Fruit fly (Drosophila melanogaster) whole organism, embryonic: ENCODE results near the gene Kap3.

Experiments used
- Atf6 ChIP-seq: fragments of 200-800 bp; sonication (Bioruptor generic); IDR thresholded peaks from 2 replicates; pipeline ENCODE4 v1.3.6; 2022; ENCODE audit warnings: missing biosample characterization, missing genetic modification characterization
- Bdp1 ChIP-seq: fragments of 200-800 bp; sonication (Bioruptor generic); optimal IDR thresholded peaks from 3 replicates; lab custom pipeline; 2016; ENCODE audit warnings: missing biosample characterization, missing genetic modification characterization
- Blimp-1 ChIP-seq: fragments of 200-800 bp; sonication (Bioruptor generic); optimal IDR thresholded peaks from 3 replicates; lab custom pipeline; 2018; ENCODE audit warnings: missing biosample characterization, missing genetic modification characterization, mild to moderate bottlenecking, moderate library complexity, missing genetic modification reagents
- Bteb2 ChIP-seq: fragments of 200-800 bp; sonication (Bioruptor generic); optimal IDR thresholded peaks from 2 replicates; lab custom pipeline; 2016; ENCODE audit warnings: missing biosample characterization, missing genetic modification characterization
- CG10654 ChIP-seq: fragments of 200-800 bp; sonication (Bioruptor generic); optimal IDR thresholded peaks from 2 replicates; lab custom pipeline; 2016; ENCODE audit warnings: missing biosample characterization, missing genetic modification characterization
- CG10979 ChIP-seq: fragments of 200-800 bp; sonication (Bioruptor generic); optimal IDR thresholded peaks from 2 replicates; lab custom pipeline; 2018; ENCODE audit warnings: missing biosample characterization, mild to moderate bottlenecking, missing genetic modification characterization, moderate library complexity
- CG11247 ChIP-seq: fragments of 200-800 bp; sonication (Bioruptor generic); IDR thresholded peaks from 2 replicates; pipeline ENCODE4 v1.3.6; 2022; ENCODE audit warnings: missing biosample characterization, missing genetic modification characterization
- CG11723 ChIP-seq: fragments of 200-800 bp; sonication (Bioruptor generic); optimal IDR thresholded peaks from 2 replicates; lab custom pipeline; 2017; ENCODE audit warnings: missing biosample characterization, mild to moderate bottlenecking, missing genetic modification characterization
- CG13287 ChIP-seq: fragments of 200-800 bp; sonication (Bioruptor generic); IDR thresholded peaks from 2 replicates; pipeline ENCODE4 v1.3.6; 2022; ENCODE audit warnings: missing biosample characterization, missing genetic modification characterization; ENCODE audit not compliant: partially characterized antibody
- CG14667 ChIP-seq: fragments of 200-800 bp; sonication (Bioruptor generic); IDR thresholded peaks from 2 replicates; pipeline ENCODE4 v1.3.6; 2022; ENCODE audit warnings: missing biosample characterization, missing genetic modification characterization
- CG17802 ChIP-seq: fragments of 200-800 bp; sonication (Bioruptor generic); optimal IDR thresholded peaks from 2 replicates; lab custom pipeline; 2018; ENCODE audit warnings: missing biosample characterization, mild to moderate bottlenecking, missing genetic modification characterization, moderate library complexity
- CG17829 ChIP-seq: fragments of 200-800 bp; optimal IDR thresholded peaks from 2 replicates; lab custom pipeline; 2019; ENCODE audit warnings: missing biosample characterization, mild to moderate bottlenecking, missing genetic modification characterization, moderate library complexity
- CG18262 ChIP-seq: fragments of 200-800 bp; optimal IDR thresholded peaks from 3 replicates; lab custom pipeline; 2019; ENCODE audit warnings: missing biosample characterization, mild to moderate bottlenecking, missing genetic modification characterization, moderate library complexity
- CG2116 ChIP-seq: fragments of 200-800 bp; sonication (Bioruptor generic); optimal IDR thresholded peaks from 3 replicates; lab custom pipeline; 2018; ENCODE audit warnings: missing biosample characterization, mild to moderate bottlenecking, missing genetic modification characterization
- CG3281 ChIP-seq: fragments of 200-800 bp; sonication (Bioruptor generic); optimal IDR thresholded peaks from 3 replicates; lab custom pipeline; 2017; ENCODE audit warnings: missing biosample characterization, mild to moderate bottlenecking, missing genetic modification characterization
- CG33213 ChIP-seq: fragments of 200-800 bp; sonication (Bioruptor generic); optimal IDR thresholded peaks from 3 replicates; lab custom pipeline; 2016; ENCODE audit warnings: missing biosample characterization, missing genetic modification characterization
- CG3407 ChIP-seq: fragments of 200-800 bp; sonication (Bioruptor generic); optimal IDR thresholded peaks from 2 replicates; lab custom pipeline; 2018; ENCODE audit warnings: missing biosample characterization, mild to moderate bottlenecking, missing genetic modification characterization
- CG6254 ChIP-seq: fragments of 200-800 bp; sonication (Bioruptor generic); optimal IDR thresholded peaks from 3 replicates; lab custom pipeline; 2017; ENCODE audit warnings: mild to moderate bottlenecking, missing biosample characterization, missing genetic modification reagents, missing genetic modification characterization
- CG7839 ChIP-seq: fragments of 200-800 bp; sonication (Bioruptor generic); optimal IDR thresholded peaks from 3 replicates; lab custom pipeline; 2018; ENCODE audit warnings: missing biosample characterization, mild to moderate bottlenecking, missing genetic modification characterization, moderate library complexity
- CG9609 ChIP-seq: fragments of 200-800 bp; sonication (Bioruptor generic); optimal IDR thresholded peaks from 3 replicates; lab custom pipeline; 2016; ENCODE audit warnings: missing biosample characterization, missing genetic modification characterization
- D ChIP-seq, 2 experiments: fragments of 200-800 bp in 1 of 2; fragments of >200 bp in 1 of 2; sonication (Bioruptor generic) in 1 of 2; optimal IDR thresholded peaks; 2 replicates in 1 of 2; 3 replicates in 1 of 2; lab custom pipeline; 2017; ENCODE audit warnings: mild to moderate bottlenecking in 1 of 2, missing biosample characterization in 1 of 2, missing genetic modification characterization in 1 of 2, missing genetic modification reagents in 1 of 2
- Dip2 ChIP-seq: fragments of 200-800 bp; sonication (Bioruptor generic); IDR thresholded peaks from 2 replicates; pipeline ENCODE4 v1.3.6; 2022; ENCODE audit warnings: missing biosample characterization, missing genetic modification characterization
- E2f2 ChIP-seq: fragments of 200-800 bp; sonication (Bioruptor generic); IDR thresholded peaks from 2 replicates; pipeline ENCODE4 v1.3.6; 2022; ENCODE audit warnings: missing biosample characterization, missing genetic modification characterization
- HLH3B ChIP-seq: fragments of 200-800 bp; sonication (Bioruptor generic); IDR thresholded peaks from 2 replicates; pipeline ENCODE4 v1.3.6; 2022; ENCODE audit warnings: missing biosample characterization, missing genetic modification characterization
- Hmr ChIP-seq: fragments of 200-800 bp; sonication (Bioruptor generic); optimal IDR thresholded peaks from 3 replicates; lab custom pipeline; 2017; ENCODE audit warnings: mild to moderate bottlenecking, missing biosample characterization, missing genetic modification reagents, missing genetic modification characterization
- Hr3 ChIP-seq: fragments of 200-800 bp; sonication (Bioruptor generic); optimal IDR thresholded peaks from 3 replicates; lab custom pipeline; 2016; ENCODE audit warnings: missing biosample characterization, missing genetic modification characterization
- Optix ChIP-seq: fragments of 200-800 bp; sonication (Bioruptor generic); IDR thresholded peaks from 3 replicates; pipeline ENCODE4 v1.3.6; 2022; ENCODE audit warnings: missing biosample characterization, missing genetic modification characterization
- PHDP ChIP-seq: fragments of 200-800 bp; sonication (Bioruptor generic); optimal IDR thresholded peaks from 3 replicates; lab custom pipeline; 2018; ENCODE audit warnings: missing biosample characterization, mild to moderate bottlenecking, missing genetic modification characterization, moderate library complexity
- Poxn ChIP-seq: fragments of 200-800 bp; sonication (Bioruptor generic); IDR thresholded peaks from 2 replicates; pipeline ENCODE4 v1.3.6; 2022; ENCODE audit warnings: missing biosample characterization, missing genetic modification characterization
- Six4 ChIP-seq: fragments of 200-800 bp; sonication (Bioruptor generic); optimal IDR thresholded peaks from 2 replicates; lab custom pipeline; 2016; ENCODE audit warnings: missing biosample characterization, missing genetic modification characterization
- Spps ChIP-seq: fragments of 200-800 bp; sonication (Bioruptor generic); optimal IDR thresholded peaks from 2 replicates; lab custom pipeline; 2018; ENCODE audit warnings: missing biosample characterization, mild to moderate bottlenecking, missing genetic modification characterization
- ap ChIP-seq: fragments of 200-800 bp; sonication (Bioruptor generic); IDR thresholded peaks from 2 replicates; pipeline ENCODE4 v1.3.6; 2022; ENCODE audit warnings: missing biosample characterization, missing genetic modification characterization
- chm ChIP-seq: fragments of 200-800 bp; sonication (Bioruptor generic); IDR thresholded peaks from 2 replicates; pipeline ENCODE4 v1.3.6; 2022; ENCODE audit warnings: missing biosample characterization, missing genetic modification characterization
- fd3F ChIP-seq: fragments of 200-800 bp; sonication (Bioruptor generic); optimal IDR thresholded peaks from 2 replicates; lab custom pipeline; 2018; ENCODE audit warnings: missing biosample characterization, mild to moderate bottlenecking, missing genetic modification characterization, moderate library complexity
- fd64A ChIP-seq: fragments of 200-800 bp; sonication (Bioruptor generic); optimal IDR thresholded peaks from 3 replicates; lab custom pipeline; 2018; ENCODE audit warnings: missing biosample characterization, mild to moderate bottlenecking, missing genetic modification characterization
- gsb-n ChIP-seq: fragments of 200-800 bp; sonication (Bioruptor generic); optimal IDR thresholded peaks from 3 replicates; lab custom pipeline; 2018; ENCODE audit warnings: missing biosample characterization, mild to moderate bottlenecking, missing genetic modification characterization
- ham ChIP-seq: fragments of 200-800 bp; sonication (Bioruptor generic); IDR thresholded peaks from 2 replicates; pipeline ENCODE4 v1.3.6; 2022; ENCODE audit warnings: missing biosample characterization, missing genetic modification characterization
- hth ChIP-seq: fragments of >200 bp; optimal IDR thresholded peaks from 2 replicates; lab custom pipeline; 2017; ENCODE audit warnings: inconsistent platforms
- lov ChIP-seq, 2 experiments: fragments of 200-800 bp in 1 of 2; fragments of >200 bp in 1 of 2; sonication (Bioruptor generic) in 1 of 2; IDR thresholded peaks in 1 of 2; optimal IDR thresholded peaks in 1 of 2; 2 replicates in 1 of 2; 3 replicates in 1 of 2; pipeline versions ENCODE4 v1.3.6 to Lab custom; 2017 to 2022; ENCODE audit warnings: missing biosample characterization in 1 of 2, missing genetic modification characterization in 1 of 2
- luna ChIP-seq: fragments of 200-800 bp; sonication (Bioruptor generic); optimal IDR thresholded peaks from 2 replicates; lab custom pipeline; 2016; ENCODE audit warnings: missing biosample characterization, missing genetic modification characterization
- org-1 ChIP-seq: fragments of 200-800 bp; sonication (Bioruptor generic); optimal IDR thresholded peaks from 2 replicates; lab custom pipeline; 2017; ENCODE audit warnings: missing biosample characterization, missing genetic modification characterization
- p53 ChIP-seq: fragments of 200-800 bp; sonication (Bioruptor generic); optimal IDR thresholded peaks from 2 replicates; lab custom pipeline; 2016; ENCODE audit warnings: missing biosample characterization, missing genetic modification characterization
- pnt ChIP-seq: fragments of 200-800 bp; sonication (Bioruptor generic); optimal IDR thresholded peaks from 3 replicates; lab custom pipeline; 2016; ENCODE audit warnings: missing biosample characterization, missing genetic modification characterization
- psq ChIP-seq: fragments of 200-800 bp; sonication (Bioruptor generic); optimal IDR thresholded peaks from 2 replicates; lab custom pipeline; 2017; ENCODE audit warnings: missing biosample characterization, missing genetic modification characterization
- sima ChIP-seq: fragments of 200-800 bp; sonication (Bioruptor generic); optimal IDR thresholded peaks from 2 replicates; lab custom pipeline; 2016; ENCODE audit warnings: missing biosample characterization, missing genetic modification characterization
- slou ChIP-seq: fragments of 200-800 bp; sonication (Bioruptor generic); optimal IDR thresholded peaks from 3 replicates; lab custom pipeline; 2016; ENCODE audit warnings: missing biosample characterization, missing genetic modification characterization
- vvl ChIP-seq: fragments of 200-800 bp; sonication (Bioruptor generic); IDR thresholded peaks from 2 replicates; pipeline ENCODE4 v1.3.6; 2022; ENCODE audit warnings: missing biosample characterization, missing genetic modification characterization
- wek ChIP-seq: fragments of 200-800 bp; sonication (Bioruptor generic); optimal IDR thresholded peaks from 3 replicates; lab custom pipeline; 2018; ENCODE audit warnings: missing biosample characterization, mild to moderate bottlenecking, missing genetic modification characterization, moderate library complexity
- yki ChIP-seq: fragments of >200 bp; optimal IDR thresholded peaks from 3 replicates; lab custom pipeline; 2018
- zen ChIP-seq: fragments of 200-800 bp; sonication (Bioruptor generic); optimal IDR thresholded peaks from 3 replicates; lab custom pipeline; 2018; ENCODE audit warnings: missing biosample characterization, mild to moderate bottlenecking, missing genetic modification characterization, moderate library complexity

The Kap3 gene

dm6 chrX:11326213-11326731 lies 13.6 kb downstream of the Kap3 start (continued):
- peak; percentile 34; the same call in 1 of the 2 replicates for TF ChIP-seq E2f2 (GFP tag; lab: Robert Waterston, UW)
- peak; percentile 3 for TF ChIP-seq CG17802
- peak; percentile 48 for TF ChIP-seq CG17829 (tag; lab: Kevin White, UChicago)
- peak; percentile 40 for TF ChIP-seq fd3F (GFP tag; lab: Kevin White, UChicago)
- TF ChIP-seq CG10979 (tag; lab: Kevin White, UChicago), result peak; percentile 69
- TF ChIP-seq CG7839 (tag; lab: Kevin White, UChicago), result peak; percentile 82
- peak; percentile 15 for TF ChIP-seq zen
- TF ChIP-seq yki (lab: Kevin White, UChicago), result no peak
- TF ChIP-seq CG3281, result peak; percentile 65
- peak; percentile 57 for TF ChIP-seq CG18262 (tag; lab: Kevin White, UChicago)
- peak; percentile 78 for TF ChIP-seq Blimp-1 (GFP tag; lab: Kevin White, UChicago)
- TF ChIP-seq HLH3B, result peak; percentile 70
- peak; percentile 67 for TF ChIP-seq Atf6 (GFP tag; lab: Robert Waterston, UW)
- TF ChIP-seq CG3407 (GFP tag; lab: Kevin White, UChicago), result peak; percentile 40
- peak; percentile 51 for TF ChIP-seq slou (GFP tag; lab: Kevin White, UChicago)
- peak; percentile 78 for TF ChIP-seq Hmr (GFP tag; lab: Kevin White, UChicago)
- TF ChIP-seq Poxn (GFP tag; lab: Robert Waterston, UW), result no peak
- TF ChIP-seq chm (GFP tag; lab: Robert Waterston, UW), result peak; percentile 57; the same call in 1 of the 2 replicates
- no peak for TF ChIP-seq gsb-n (tag; lab: Kevin White, UChicago)
- no peak for TF ChIP-seq lov (optimal IDR thresholded peaks at IDR 0.05; lab: Kevin White, UChicago)
- TF ChIP-seq lov (GFP tag; IDR thresholded peaks at IDR 0.05; lab: Robert Waterston, UW), result no peak
- no peak for TF ChIP-seq ham
- TF ChIP-seq wek (GFP tag; lab: Kevin White, UChicago), result peak; percentile 53
- TF ChIP-seq Optix (GFP tag; lab: Robert Waterston, UW), result 0 out of 3 replicates have a peak, but pooled peaks have one; percentile 7
- TF ChIP-seq Six4 (GFP tag; lab: Kevin White, UChicago), result peak; percentile 26
- TF ChIP-seq PHDP (tag; lab: Kevin White, UChicago), result peak; percentile 78
- TF ChIP-seq CG10654 (GFP tag; lab: Kevin White, UChicago), result peak; percentile 29
- peak; percentile 49; the same call in 1 of the 2 replicates for TF ChIP-seq vvl (GFP tag; lab: Robert Waterston, UW)
- no peak for TF ChIP-seq Dip2 (GFP tag; lab: Robert Waterston, UW)
- TF ChIP-seq CG33213 (GFP tag; lab: Kevin White, UChicago), result peak; percentile 43
- no peak for TF ChIP-seq sima
- TF ChIP-seq CG2116 (GFP tag; lab: Kevin White, UChicago), result peak; percentile 36
- peak; percentile 40; the same call in 1 of the 2 replicates for TF ChIP-seq CG14667 (GFP tag; lab: Robert Waterston, UW)
- no peak for TF ChIP-seq hth (lab: Kevin White, UChicago)
- TF ChIP-seq CG11247 (GFP tag; lab: Robert Waterston, UW), result peak; percentile 26; the same call in 1 of the 2 replicates
- peak; percentile 67 for TF ChIP-seq org-1
- TF ChIP-seq CG11723, result peak; percentile 40
- peak; percentile 8 for TF ChIP-seq Bdp1 (GFP tag; lab: Kevin White, UChicago)
- peak; percentile 35 for TF ChIP-seq Hr3 (GFP tag; lab: Kevin White, UChicago)
- TF ChIP-seq luna (GFP tag; lab: Kevin White, UChicago), result no peak
- no peak; the same call in 1 of the 2 replicates for TF ChIP-seq CG13287 (GFP tag; lab: Robert Waterston, UW)
- peak; percentile 19 for TF ChIP-seq Spps
- TF ChIP-seq D (optimal IDR thresholded peaks at IDR 0.05; lab: Kevin White, UChicago), result no peak
- peak; percentile 65 for TF ChIP-seq D (GFP tag; optimal IDR thresholded peaks at IDR 0.05; lab: Kevin White, UChicago)
- peak; percentile 60 for TF ChIP-seq CG6254
- peak; percentile 26 for TF ChIP-seq fd64A
- no peak for TF ChIP-seq p53 (GFP tag; lab: Kevin White, UChicago)
- peak; percentile 66 for TF ChIP-seq CG9609 (GFP tag; lab: Kevin White, UChicago)
- TF ChIP-seq Bteb2 (GFP tag; lab: Kevin White, UChicago), result peak; percentile 56
- TF ChIP-seq ap (GFP tag; lab: Robert Waterston, UW), result peak; percentile 40; the same call in 1 of the 2 replicates
- TF ChIP-seq pnt (GFP tag; lab: Kevin White, UChicago), result peak; percentile 35
- TF ChIP-seq psq (GFP tag; lab: Kevin White, UChicago), result no peak
